Fruit fly (Drosophila melanogaster) whole organism, embryonic: ENCODE data around the gene CG5641.

ENCODE experiments used
- B-H1 ChIP-seq: fragments of 200-800 bp; sonication (Bioruptor generic); IDR thresholded peaks from 3 replicates; pipeline ENCODE4 v1.3.6; 2022; ENCODE audit warnings: missing biosample characterization, missing genetic modification characterization
- Bteb2 ChIP-seq: fragments of 200-800 bp; sonication (Bioruptor generic); optimal IDR thresholded peaks from 2 replicates; lab custom pipeline; 2016; ENCODE audit warnings: missing biosample characterization, missing genetic modification characterization
- CG10209 ChIP-seq: fragments of 200-800 bp; sonication (Bioruptor generic); optimal IDR thresholded peaks from 3 replicates; lab custom pipeline; 2017; ENCODE audit warnings: missing biosample characterization, mild to moderate bottlenecking, missing genetic modification characterization, missing genetic modification reagents
- CG10565 ChIP-seq: fragments of 200-800 bp; sonication (Bioruptor generic); optimal IDR thresholded peaks from 3 replicates; lab custom pipeline; 2016; ENCODE audit warnings: missing biosample characterization, mild to moderate bottlenecking, missing genetic modification characterization
- CG10979 ChIP-seq: fragments of 200-800 bp; sonication (Bioruptor generic); optimal IDR thresholded peaks from 2 replicates; lab custom pipeline; 2018; ENCODE audit warnings: missing biosample characterization, mild to moderate bottlenecking, missing genetic modification characterization, moderate library complexity
- CG11695 ChIP-seq: fragments of 200-800 bp; sonication (Bioruptor generic); IDR thresholded peaks from 3 replicates; pipeline ENCODE4 v1.3.6; 2022; ENCODE audit warnings: missing biosample characterization, missing genetic modification characterization
- CG12104 ChIP-seq: fragments of 200-800 bp; sonication (Bioruptor generic); optimal IDR thresholded peaks from 3 replicates; lab custom pipeline; 2016; ENCODE audit warnings: missing biosample characterization, missing genetic modification characterization
- CG12391 ChIP-seq: fragments of 200-800 bp; sonication (Bioruptor generic); optimal IDR thresholded peaks from 3 replicates; lab custom pipeline; 2018; ENCODE audit warnings: missing biosample characterization, mild to moderate bottlenecking, missing genetic modification characterization, moderate library complexity
- CG12659 ChIP-seq: fragments of 200-800 bp; sonication (Bioruptor generic); optimal IDR thresholded peaks from 3 replicates; lab custom pipeline; 2017; ENCODE audit warnings: mild to moderate bottlenecking, missing biosample characterization, missing genetic modification reagents, missing genetic modification characterization
- CG13624 ChIP-seq: fragments of 200-800 bp; sonication (Bioruptor generic); optimal IDR thresholded peaks from 2 replicates; lab custom pipeline; 2016; ENCODE audit warnings: missing biosample characterization, missing genetic modification characterization
- CG14441 ChIP-seq: fragments of 200-800 bp; sonication (Bioruptor generic); IDR thresholded peaks from 2 replicates; pipeline ENCODE4 v1.3.6; 2022; ENCODE audit warnings: missing biosample characterization, missing genetic modification characterization
- CG1529 ChIP-seq: fragments of 200-800 bp; sonication (Bioruptor generic); optimal IDR thresholded peaks from 3 replicates; lab custom pipeline; 2018; ENCODE audit warnings: missing biosample characterization, missing genetic modification characterization
- CG17361 ChIP-seq: fragments of 200-800 bp; sonication (Bioruptor generic); IDR thresholded peaks from 3 replicates; pipeline ENCODE4 v1.3.6; 2022; ENCODE audit warnings: missing biosample characterization, missing genetic modification characterization
- CG2120 ChIP-seq: fragments of 200-800 bp; sonication (Bioruptor generic); optimal IDR thresholded peaks from 3 replicates; lab custom pipeline; 2016; ENCODE audit warnings: missing biosample characterization, missing genetic modification characterization
- CG2678 ChIP-seq: fragments of 200-800 bp; sonication (Bioruptor generic); optimal IDR thresholded peaks from 3 replicates; lab custom pipeline; 2019; ENCODE audit warnings: missing biosample characterization, mild to moderate bottlenecking, missing genetic modification characterization, moderate library complexity
- CG2712 ChIP-seq: fragments of 200-800 bp; optimal IDR thresholded peaks from 3 replicates; lab custom pipeline; 2019; ENCODE audit warnings: missing biosample characterization, mild to moderate bottlenecking, missing genetic modification characterization, moderate library complexity
- CG4328 ChIP-seq: fragments of 200-800 bp; sonication (Bioruptor generic); optimal IDR thresholded peaks from 3 replicates; lab custom pipeline; 2017; ENCODE audit warnings: missing biosample characterization, missing genetic modification reagents, missing genetic modification characterization
- CG6689 ChIP-seq: fragments of 200-800 bp; sonication (Bioruptor generic); IDR thresholded peaks from 2 replicates; pipeline ENCODE4 v1.3.6; 2022; ENCODE audit warnings: missing biosample characterization, missing genetic modification characterization
- CG6854 ChIP-seq: fragments of 200-800 bp; sonication (Bioruptor generic); optimal IDR thresholded peaks from 3 replicates; lab custom pipeline; 2017; ENCODE audit warnings: missing biosample characterization, mild to moderate bottlenecking, missing genetic modification characterization
- CG7928 ChIP-seq: fragments of 200-800 bp; sonication (Bioruptor generic); optimal IDR thresholded peaks from 2 replicates; lab custom pipeline; 2017; ENCODE audit warnings: missing biosample characterization, mild to moderate bottlenecking, missing genetic modification characterization
- CG8290 ChIP-seq, 3 experiments: fragments of 200-800 bp; sonication (Bioruptor generic); optimal IDR thresholded peaks; 2 replicates each; lab custom pipeline; 2016 to 2019; ENCODE audit warnings: missing biosample characterization in 3 of 3, missing genetic modification characterization in 3 of 3, mild to moderate bottlenecking in 2 of 3, moderate library complexity in 1 of 3
- CG9609 ChIP-seq: fragments of 200-800 bp; sonication (Bioruptor generic); optimal IDR thresholded peaks from 3 replicates; lab custom pipeline; 2016; ENCODE audit warnings: missing biosample characterization, missing genetic modification characterization
- CG9727 ChIP-seq: fragments of 200-800 bp; sonication (Bioruptor generic); optimal IDR thresholded peaks from 3 replicates; lab custom pipeline; 2017; ENCODE audit warnings: missing biosample characterization, mild to moderate bottlenecking, missing genetic modification characterization
- CHES-1-like ChIP-seq: fragments of 200-800 bp; sonication (Bioruptor generic); optimal IDR thresholded peaks from 2 replicates; lab custom pipeline; 2016; ENCODE audit warnings: missing biosample characterization, missing genetic modification characterization
- Chrac-16 ChIP-seq: fragments of 200-800 bp; sonication (Bioruptor generic); optimal IDR thresholded peaks from 3 replicates; lab custom pipeline; 2016; ENCODE audit warnings: missing biosample characterization, missing genetic modification characterization
- H15 ChIP-seq: fragments of 200-800 bp; sonication (Bioruptor generic); IDR thresholded peaks from 3 replicates; pipeline ENCODE4 v1.3.6; 2022; ENCODE audit warnings: missing biosample characterization, missing genetic modification characterization
- H2.0 ChIP-seq: fragments of 200-800 bp; sonication (Bioruptor generic); IDR thresholded peaks from 2 replicates; pipeline ENCODE4 v1.3.6; 2022; ENCODE audit warnings: missing biosample characterization, missing genetic modification characterization
- Hmx ChIP-seq: fragments of 200-800 bp; sonication (Bioruptor generic); optimal IDR thresholded peaks from 2 replicates; lab custom pipeline; 2016; ENCODE audit warnings: missing biosample characterization, missing genetic modification characterization
- Lpt ChIP-seq: fragments of >200 bp; optimal IDR thresholded peaks from 2 replicates; lab custom pipeline; 2018; ENCODE audit warnings: missing biosample characterization, missing genetic modification characterization
- MESR4 ChIP-seq: fragments of 200-800 bp; sonication (Bioruptor generic); optimal IDR thresholded peaks from 2 replicates; lab custom pipeline; 2018; ENCODE audit warnings: missing biosample characterization, mild to moderate bottlenecking, missing genetic modification characterization, moderate library complexity
- ara ChIP-seq: fragments of 200-800 bp; sonication (Bioruptor generic); IDR thresholded peaks from 2 replicates; pipeline ENCODE4 v1.3.6; 2022; ENCODE audit warnings: missing biosample characterization, missing genetic modification characterization
- crol ChIP-seq: fragments of 200-800 bp; sonication (Bioruptor generic); IDR thresholded peaks from 2 replicates; pipeline ENCODE4 v1.3.6; 2022; ENCODE audit warnings: missing biosample characterization, missing genetic modification characterization
- disco-r ChIP-seq: fragments of 200-800 bp; sonication (Bioruptor generic); optimal IDR thresholded peaks from 2 replicates; lab custom pipeline; 2016; ENCODE audit warnings: missing biosample characterization, missing genetic modification characterization
- dysf ChIP-seq: fragments of 200-800 bp; sonication (Bioruptor generic); IDR thresholded peaks from 3 replicates; pipeline ENCODE4 v1.3.6; 2022; ENCODE audit warnings: missing biosample characterization, missing genetic modification characterization
- ewg ChIP-seq: fragments of 200-800 bp; sonication (Bioruptor generic); optimal IDR thresholded peaks from 3 replicates; lab custom pipeline; 2017; ENCODE audit warnings: mild to moderate bottlenecking, missing biosample characterization, missing genetic modification reagents, missing genetic modification characterization
- grau ChIP-seq: fragments of 200-800 bp; optimal IDR thresholded peaks from 3 replicates; lab custom pipeline; 2019; ENCODE audit warnings: missing biosample characterization, mild to moderate bottlenecking, missing genetic modification characterization, moderate library complexity
- gro ChIP-seq: fragments of 200-800 bp; sonication (Bioruptor generic); optimal IDR thresholded peaks from 2 replicates; lab custom pipeline; 2016; ENCODE audit warnings: missing biosample characterization, missing genetic modification characterization
- gsb-n ChIP-seq: fragments of 200-800 bp; sonication (Bioruptor generic); optimal IDR thresholded peaks from 3 replicates; lab custom pipeline; 2018; ENCODE audit warnings: missing biosample characterization, mild to moderate bottlenecking, missing genetic modification characterization
- h ChIP-seq: fragments of >200 bp; optimal IDR thresholded peaks from 2 replicates; lab custom pipeline; 2017
- hb ChIP-seq: fragments of 200-800 bp; sonication (Bioruptor generic); IDR thresholded peaks from 3 replicates; pipeline ENCODE4 v1.3.6; 2022; ENCODE audit warnings: missing biosample characterization, missing genetic modification characterization; ENCODE audit not compliant: partially characterized antibody
- inv ChIP-seq: fragments of 200-800 bp; sonication (Bioruptor generic); IDR thresholded peaks from 2 replicates; pipeline ENCODE4 v1.3.6; 2022; ENCODE audit warnings: missing biosample characterization, missing genetic modification characterization; ENCODE audit not compliant: partially characterized antibody
- lbe ChIP-seq: fragments of 200-800 bp; sonication (Bioruptor generic); optimal IDR thresholded peaks from 2 replicates; lab custom pipeline; 2016; ENCODE audit warnings: missing biosample characterization, mild to moderate bottlenecking, missing genetic modification characterization
- otp ChIP-seq: fragments of 200-800 bp; sonication (Bioruptor generic); IDR thresholded peaks from 3 replicates; pipeline ENCODE4, ENCODE4 v1.3.6; 2022; ENCODE audit warnings: missing biosample characterization, missing genetic modification characterization
- peb ChIP-seq: fragments of 200-800 bp; sonication (Bioruptor generic); IDR thresholded peaks from 2 replicates; pipeline ENCODE4 v1.3.6; 2022; ENCODE audit warnings: missing biosample characterization, missing genetic modification characterization
- slou ChIP-seq: fragments of 200-800 bp; sonication (Bioruptor generic); optimal IDR thresholded peaks from 3 replicates; lab custom pipeline; 2016; ENCODE audit warnings: missing biosample characterization, missing genetic modification characterization
- stc ChIP-seq: fragments of 200-800 bp; sonication (Bioruptor generic); IDR thresholded peaks from 2 replicates; pipeline ENCODE4 v1.3.6; 2022; ENCODE audit warnings: missing biosample characterization, missing genetic modification characterization
- stwl ChIP-seq: fragments of 200-800 bp; sonication (Bioruptor generic); optimal IDR thresholded peaks from 3 replicates; lab custom pipeline; 2018; ENCODE audit warnings: missing biosample characterization, mild to moderate bottlenecking, missing genetic modification characterization, moderate library complexity
- twi ChIP-seq: fragments of 200-800 bp; optimal IDR thresholded peaks from 2 replicates; lab custom pipeline; 2019; ENCODE audit warnings: missing biosample characterization, mild to moderate bottlenecking, missing genetic modification characterization, moderate library complexity
- wor ChIP-seq: fragments of 200-800 bp; sonication (Bioruptor generic); IDR thresholded peaks from 2 replicates; pipeline ENCODE4 v1.3.6; 2022; ENCODE audit warnings: missing biosample characterization, missing genetic modification characterization
- zen2 ChIP-seq: fragments of 200-800 bp; sonication (Bioruptor generic); IDR thresholded peaks from 3 replicates; pipeline ENCODE4 v1.3.6; 2022; ENCODE audit warnings: missing biosample characterization, missing genetic modification characterization; ENCODE audit not compliant: partially characterized antibody
- zfh1 ChIP-seq: fragments of 200-800 bp; sonication (Bioruptor generic); IDR thresholded peaks from 3 replicates; pipeline ENCODE4 v1.3.6; 2022; ENCODE audit warnings: missing biosample characterization, missing genetic modification characterization

CG5641 gene

dm6 chr3R:12448889-12449314, 19.8 kb upstream of the CG5641 start, which contains the start of gene CG18549 (continued):
- peak; percentile 100 for TF ChIP-seq CG10209 (GFP tag; lab: Kevin White, UChicago)
- peak; percentile 99 for TF ChIP-seq Bteb2
- TF ChIP-seq CG2120 (GFP tag; lab: Kevin White, UChicago), result peak; percentile 100
- TF ChIP-seq CHES-1-like (GFP tag; lab: Kevin White, UChicago), result peak; percentile 99
- TF ChIP-seq CG2712, result peak; percentile 100
- TF ChIP-seq gsb-n, result peak; percentile 100
- TF ChIP-seq hb (GFP tag; lab: Robert Waterston, UW), result peak; percentile 72; the same call in 2 of the 3 replicates
- TF ChIP-seq h (lab: Kevin White, UChicago), result no peak
- TF ChIP-seq CG1529 (GFP tag; lab: Kevin White, UChicago), result peak; percentile 100
- peak; percentile 99 for TF ChIP-seq CG4328 (GFP tag; lab: Kevin White, UChicago)
- TF ChIP-seq CG8290 (GFP tag; optimal IDR thresholded peaks at IDR 0.05; lab: Kevin White, UChicago), result peak; percentile 99
- peak; percentile 95 to 99 for TF ChIP-seq CG8290 (tag; optimal IDR thresholded peaks at IDR 0.05; lab: Kevin White, UChicago)
- TF ChIP-seq grau, result peak; percentile 99
- TF ChIP-seq inv (GFP tag; lab: Robert Waterston, UW), result peak; percentile 68
- peak; percentile 100 for TF ChIP-seq H2.0
- peak; percentile 100 for TF ChIP-seq CG13624
- TF ChIP-seq ara (GFP tag; lab: Robert Waterston, UW), result peak; percentile 100
- TF ChIP-seq CG9727 (GFP tag; lab: Kevin White, UChicago), result peak; percentile 100
- TF ChIP-seq gro (GFP tag; lab: Kevin White, UChicago), result peak; percentile 99
- peak; percentile 84 for TF ChIP-seq zen2 (GFP tag; lab: Robert Waterston, UW)
- TF ChIP-seq CG17361 (GFP tag; lab: Robert Waterston, UW), result peak; percentile 100
- peak; percentile 100 for TF ChIP-seq H15 (GFP tag; lab: Robert Waterston, UW)
- TF ChIP-seq CG10979 (tag; lab: Kevin White, UChicago), result peak; percentile 100
- TF ChIP-seq Hmx, result peak; percentile 98
- peak; percentile 100 for TF ChIP-seq CG11695 (GFP tag; lab: Robert Waterston, UW)
- TF ChIP-seq peb (GFP tag; lab: Robert Waterston, UW), result peak; percentile 100
- TF ChIP-seq ewg, result peak; percentile 99
- peak; percentile 100 for TF ChIP-seq CG12659
- TF ChIP-seq Lpt, result no peak
- TF ChIP-seq stc (GFP tag; lab: Robert Waterston, UW), result peak; percentile 100
- peak; percentile 89 for TF ChIP-seq crol (GFP tag; lab: Robert Waterston, UW)
- TF ChIP-seq stwl (tag; lab: Kevin White, UChicago), result peak; percentile 95
- TF ChIP-seq B-H1 (GFP tag; lab: Robert Waterston, UW), result peak; percentile 100
- TF ChIP-seq CG2678 (tag; lab: Kevin White, UChicago), result peak; percentile 100
- peak; percentile 100 for TF ChIP-seq CG6689 (GFP tag; lab: Robert Waterston, UW)
- peak; percentile 85 for TF ChIP-seq CG7928 (GFP tag; lab: Kevin White, UChicago)
- TF ChIP-seq disco-r (GFP tag; lab: Kevin White, UChicago), result peak; percentile 99
- TF ChIP-seq lbe (GFP tag; lab: Kevin White, UChicago), result peak; percentile 99
- TF ChIP-seq slou, result peak; percentile 99
- TF ChIP-seq wor (GFP tag; lab: Robert Waterston, UW), result peak; percentile 100
- TF ChIP-seq twi (tag; lab: Kevin White, UChicago), result peak; percentile 99
- TF ChIP-seq CG9609 (GFP tag; lab: Kevin White, UChicago), result peak; percentile 99
- TF ChIP-seq MESR4 (GFP tag; lab: Kevin White, UChicago), result peak; percentile 97
- peak; percentile 100 for TF ChIP-seq zfh1 (GFP tag; lab: Robert Waterston, UW)
- peak; percentile 100 for TF ChIP-seq CG12104 (GFP tag; lab: Kevin White, UChicago)
- TF ChIP-seq dysf (GFP tag; lab: Robert Waterston, UW), result peak; percentile 100
- peak; percentile 98 for TF ChIP-seq CG10565 (GFP tag; lab: Kevin White, UChicago)
- TF ChIP-seq CG12391 (tag; lab: Kevin White, UChicago), result peak; percentile 100
- peak; percentile 100 for TF ChIP-seq CG14441 (GFP tag; lab: Robert Waterston, UW)
- peak; percentile 100 for TF ChIP-seq CG6854 (GFP tag; lab: Kevin White, UChicago)
- peak; percentile 100 for TF ChIP-seq otp (GFP tag; lab: Robert Waterston, UW)
- TF ChIP-seq Chrac-16, result peak; percentile 100
